Worm (Caenorhabditis elegans): ENCODE measurements around the gene R02F2.8.

Gene R02F2.8

DNA sequence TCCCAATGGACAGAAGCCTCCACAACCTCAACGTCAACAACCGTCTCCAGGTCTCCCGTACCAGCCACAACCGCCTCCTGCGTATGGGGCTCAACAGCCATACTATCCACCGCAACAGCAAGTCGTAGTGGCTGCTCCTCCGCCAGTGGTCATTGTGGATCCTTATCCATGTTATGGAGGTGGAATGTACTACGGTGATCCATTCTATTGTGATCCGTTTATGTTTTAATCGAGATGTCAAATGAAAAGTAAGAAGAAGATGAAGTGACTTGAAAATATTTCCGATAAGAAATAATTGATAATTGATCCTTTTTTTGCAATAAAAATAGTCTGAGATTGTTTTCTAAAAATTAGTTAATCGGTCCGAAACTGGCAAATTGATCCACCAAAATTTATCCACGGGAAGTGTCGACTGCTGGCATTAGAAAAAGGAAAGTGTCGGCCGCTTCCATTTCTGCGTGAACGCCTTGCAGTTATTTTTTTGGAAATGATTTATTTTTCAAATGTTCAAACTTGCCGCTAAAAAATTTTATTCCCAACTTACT, 16.2 kb downstream of the R02F2.8 start, which contains the start of the genes R02F2.6 and R02F2.5:
TSS of gene R02F2.6 (minus strand) at position 101 of the 545 bp plus-strand sequence.
TSS of gene R02F2.5 (plus strand) at position 495 of the 545 bp plus-strand sequence.
- TF ChIP-seq zag-1 (tag; optimal IDR thresholded peaks at IDR 0.05) (no peak), nhr-12 (tag; optimal IDR thresholded peaks at IDR 0.05) (no peak), R02D3.7 (tag; optimal IDR thresholded peaks at IDR 0.05) (no peak), gmeb-1 (tag; optimal IDR thresholded peaks at IDR 0.05) (no peak), elt-1 (tag; optimal IDR thresholded peaks at IDR 0.05) (no peak), ama-1 (optimal IDR thresholded peaks at IDR 0.05) (no peak), sma-9 (GFP tag; optimal IDR thresholded peaks at IDR 0.05) (no peak), sma-9 (tag; optimal IDR thresholded peaks at IDR 0.05) (no peak), unc-55 (GFP tag; optimal IDR thresholded peaks at IDR 0.05) (no peak), nhr-77 (tag; optimal IDR thresholded peaks at IDR 0.05) (no peak), crh-2 (tag; optimal IDR thresholded peaks at IDR 0.05) (no peak), lin-39 (tag; optimal IDR thresholded peaks at IDR 0.05) (no peak)

DNA sequence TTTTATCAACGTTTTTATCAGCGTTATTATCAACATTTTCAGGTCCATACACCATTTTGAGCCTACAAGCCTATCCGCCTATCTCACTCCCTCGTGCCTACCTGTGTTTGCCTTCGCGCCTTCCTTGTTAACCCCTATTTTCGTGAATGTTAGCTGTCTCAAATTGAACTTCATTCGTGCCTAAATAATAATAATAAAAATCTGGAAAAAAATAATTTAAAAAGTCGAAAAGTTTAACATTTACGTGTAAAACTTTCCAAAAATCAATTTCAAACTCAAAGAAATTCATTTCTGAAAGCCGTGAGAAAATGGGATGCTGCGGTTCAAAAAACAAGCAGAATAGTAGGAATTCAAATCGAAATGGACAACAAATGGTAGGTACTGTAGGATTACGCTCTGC, 17.1 kb downstream of the R02F2.8 start, which contains the start of gene R02F2.10:
TSS of gene R02F2.10 (plus strand) at position 301 of the 400 bp plus-strand sequence.
- TF ChIP-seq unc-39 (tag; optimal IDR thresholded peaks at IDR 0.05) (no peak), nhr-21 (tag; optimal IDR thresholded peaks at IDR 0.05) (no peak), sma-3 (GFP tag; optimal IDR thresholded peaks at IDR 0.05) (no peak), nhr-10 (tag; optimal IDR thresholded peaks at IDR 0.05) (no peak), lin-13 (GFP tag; optimal IDR thresholded peaks at IDR 0.05) (no peak), ceh-16 (tag; optimal IDR thresholded peaks at IDR 0.05) (no peak), mbf-1 (tag; optimal IDR thresholded peaks at IDR 0.05) (no peak), aly-2 (tag; optimal IDR thresholded peaks at IDR 0.05) (no peak), peb-1 (tag; optimal IDR thresholded peaks at IDR 0.05) (no peak), ceh-82 (tag; optimal IDR thresholded peaks at IDR 0.05) (no peak), nhr-12 (tag; optimal IDR thresholded peaks at IDR 0.05) (no peak), snpc-4 (tag; optimal IDR thresholded peaks at IDR 0.05) (no peak), R02D3.7 (tag; optimal IDR thresholded peaks at IDR 0.05) (no peak), C34F6.9 (tag; optimal IDR thresholded peaks at IDR 0.05) (no peak), ama-1 (optimal IDR thresholded peaks at IDR 0.05) (no peak), nhr-25 (tag; optimal IDR thresholded peaks at IDR 0.05) (no peak), gmeb-1 (tag; optimal IDR thresholded peaks at IDR 0.05) (no peak), nhr-129 (tag; optimal IDR thresholded peaks at IDR 0.05) (no peak)

DNA sequence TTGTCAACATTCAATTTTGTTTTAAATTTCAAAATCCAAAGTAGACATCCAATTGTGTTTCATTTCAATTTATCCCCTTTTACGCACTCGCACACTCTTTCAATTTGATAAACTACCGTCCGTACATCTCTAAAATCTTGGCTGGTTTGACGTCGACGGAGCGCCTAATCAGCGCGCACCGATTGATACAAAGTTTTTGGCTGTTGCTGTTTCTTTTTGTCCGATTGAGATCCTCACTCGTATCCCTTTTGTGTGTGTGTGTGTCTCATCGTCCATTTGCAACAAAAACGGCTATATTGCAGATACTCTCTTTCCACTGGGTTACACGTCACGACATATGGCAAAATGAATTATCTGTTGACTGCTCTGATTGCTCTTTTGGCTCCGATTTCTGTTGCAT, 20.9 kb downstream of the R02F2.8 start, which contains the start of gene lon-1:
TSS of gene lon-1 (plus strand) at position 301 of the 400 bp plus-strand sequence.
- no peak for TF ChIP-seq zag-1 (tag; optimal IDR thresholded peaks at IDR 0.05)
- TF ChIP-seq C34F6.9 (tag; optimal IDR thresholded peaks at IDR 0.05) = no peak
- no peak for TF ChIP-seq nhr-10 (tag; optimal IDR thresholded peaks at IDR 0.05)
- TF ChIP-seq lin-39 (tag; optimal IDR thresholded peaks at IDR 0.05) = no peak
- no peak for TF ChIP-seq lsy-2 (tag; optimal IDR thresholded peaks at IDR 0.05)
- TF ChIP-seq elt-1 (tag; optimal IDR thresholded peaks at IDR 0.05) = no peak
- TF ChIP-seq ceh-16 (tag; optimal IDR thresholded peaks at IDR 0.05) = no peak
- no peak for TF ChIP-seq lin-11 (tag; optimal IDR thresholded peaks at IDR 0.05)
- no peak for TF ChIP-seq ZK546.5 (tag; optimal IDR thresholded peaks at IDR 0.05)
- TF ChIP-seq mbf-1 (tag; optimal IDR thresholded peaks at IDR 0.05) = no peak
- TF ChIP-seq skn-1 (tag; optimal IDR thresholded peaks at IDR 0.05) = no peak
- TF ChIP-seq ceh-82 (tag; optimal IDR thresholded peaks at IDR 0.05) = no peak
- TF ChIP-seq elt-3 (tag; optimal IDR thresholded peaks at IDR 0.05) = no peak
- no peak for TF ChIP-seq nhr-23 (tag; optimal IDR thresholded peaks at IDR 0.05)
- TF ChIP-seq R02D3.7 (tag; optimal IDR thresholded peaks at IDR 0.05) = no peak
- TF ChIP-seq nhr-21 (tag; optimal IDR thresholded peaks at IDR 0.05) = no peak
- TF ChIP-seq F13H6.1 (tag; optimal IDR thresholded peaks at IDR 0.05) = no peak
- no peak for TF ChIP-seq nhr-6 (tag; optimal IDR thresholded peaks at IDR 0.05)
- TF ChIP-seq egl-27 (tag; optimal IDR thresholded peaks at IDR 0.05) = no peak

DNA sequence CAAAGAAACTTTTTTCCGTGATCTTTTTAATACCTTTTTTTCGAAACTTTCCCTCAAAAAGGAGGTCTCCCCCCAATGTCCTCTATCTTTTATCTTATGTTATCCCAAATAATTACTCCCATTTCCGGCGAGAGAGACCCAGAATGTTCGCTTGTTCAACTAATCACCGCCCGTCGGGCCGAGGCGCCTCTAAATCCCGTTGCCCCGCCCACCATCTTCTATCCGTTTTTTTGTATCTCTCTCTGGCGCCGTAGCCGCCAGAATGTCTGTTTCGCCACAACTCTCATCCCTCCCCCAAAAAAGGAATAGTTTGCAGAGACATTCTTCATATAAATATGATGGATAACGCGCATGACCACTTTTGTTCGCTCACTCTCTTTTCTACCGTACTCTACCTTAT, 22.4 kb downstream of the R02F2.8 start:
- TF ChIP-seq skn-1 (tag; optimal IDR thresholded peaks at IDR 0.05) (no peak), sma-9 (GFP tag; optimal IDR thresholded peaks at IDR 0.05) (peak; percentile 80), sma-9 (tag; optimal IDR thresholded peaks at IDR 0.05) (no peak), R02D3.7 (tag; optimal IDR thresholded peaks at IDR 0.05) (no peak), sma-3 (GFP tag; optimal IDR thresholded peaks at IDR 0.05) (peak; percentile 97), fos-1 (tag; optimal IDR thresholded peaks at IDR 0.05) (peak; percentile 14), lsy-2 (tag; optimal IDR thresholded peaks at IDR 0.05) (peak in 1 of 2 experiments; percentile 2), blmp-1 (tag; optimal IDR thresholded peaks at IDR 0.05; ENCODE audit: insufficient read depth) (peak; percentile 27), egl-27 (tag; optimal IDR thresholded peaks at IDR 0.05) (peak; percentile 68), nhr-21 (tag; optimal IDR thresholded peaks at IDR 0.05) (peak; percentile 54), gmeb-1 (tag; optimal IDR thresholded peaks at IDR 0.05) (peak; percentile 35)

Measured in whole organism, L2 larva.